Fruit fly (Drosophila melanogaster): ENCODE results near the gene CG13252.

Gene CG13252

dm6 chr3L:20730323-20731238, at the start of gene CG13252:
Gene CG13252 (plus strand): TSS chr3L:20730591.
- no peak for TF ChIP-seq noc (tag; optimal IDR thresholded peaks at IDR 0.05)

dm6 chr3L:20685079-20685478, 45.3 kb upstream of the CG13252 start:
- no peak for TF ChIP-seq noc (tag; optimal IDR thresholded peaks at IDR 0.05)

- TF ChIP-seq noc (tag; optimal IDR thresholded peaks at IDR 0.05) = no peak
These were observed 43.1 kb upstream of the CG13252 start for dm6 chr3L:20687134-20687787.

DNA sequence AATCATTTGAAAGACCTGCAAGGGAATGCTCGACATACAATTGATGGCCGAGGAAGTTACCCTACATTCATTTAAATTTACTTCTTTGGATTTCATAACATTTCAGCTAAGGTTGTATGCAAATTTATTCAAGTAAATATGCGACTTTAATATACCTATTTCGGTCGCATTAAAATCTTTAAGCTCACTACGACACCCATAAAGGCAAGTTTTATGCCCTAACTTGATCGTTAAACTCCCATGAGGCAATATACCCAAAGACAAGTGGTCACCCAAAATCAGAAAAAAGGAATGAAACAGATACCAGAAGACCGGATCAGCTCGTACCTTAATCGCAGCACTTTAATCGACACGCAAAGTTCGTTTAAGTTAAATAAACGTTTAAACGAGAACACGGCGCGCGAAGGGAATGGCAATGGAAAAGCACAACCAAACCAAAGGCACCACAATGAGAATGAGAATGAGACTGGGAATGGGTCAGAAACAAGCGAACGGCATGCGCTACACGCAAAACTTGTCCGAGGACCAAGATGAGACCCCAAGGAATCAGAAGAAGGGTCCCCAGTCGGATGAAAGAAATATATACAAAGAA, 42.1 kb upstream of the CG13252 start:
- TF ChIP-seq noc (tag; optimal IDR thresholded peaks at IDR 0.05) = no peak

dm6 chr3L:20690074-20690473, 40.3 kb upstream of the CG13252 start:
- no peak for TF ChIP-seq noc (tag; optimal IDR thresholded peaks at IDR 0.05)

DNA sequence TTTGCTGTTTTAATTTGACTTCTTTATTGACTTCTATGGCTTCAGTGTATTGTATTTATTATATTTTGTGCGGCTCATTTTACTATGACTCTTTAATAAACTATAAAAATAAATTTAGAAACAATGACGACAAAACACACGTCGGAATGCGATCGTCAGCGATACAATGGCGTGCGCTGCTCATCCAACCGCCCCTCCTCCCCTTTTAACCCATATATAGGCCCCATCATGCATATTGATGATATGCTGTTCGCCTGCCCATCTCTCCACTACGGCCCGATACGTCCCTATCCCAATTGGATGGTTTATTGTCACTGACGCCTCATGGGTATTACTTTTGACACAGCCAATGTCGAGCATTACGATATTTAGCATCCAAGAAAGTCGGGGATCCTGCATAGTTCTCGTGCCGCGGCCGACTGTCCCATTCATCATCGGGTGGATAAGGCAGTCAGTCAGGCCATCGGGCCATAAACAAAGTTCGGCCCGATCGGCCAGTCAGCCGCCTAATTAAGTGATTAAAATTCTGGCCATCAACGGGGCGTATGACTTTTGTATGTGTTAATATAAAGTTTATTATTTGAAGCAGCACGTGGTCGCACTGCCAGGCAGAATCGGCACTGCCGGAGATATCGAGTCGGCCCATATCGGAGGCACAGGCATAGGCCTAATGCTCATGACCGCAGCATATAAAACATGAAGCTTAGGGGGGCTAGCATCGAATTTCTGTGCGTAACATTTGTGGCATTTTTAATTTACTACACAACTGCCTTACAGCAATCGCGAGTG, 39.3 kb upstream of the CG13252 start:
- no peak for TF ChIP-seq noc (tag; optimal IDR thresholded peaks at IDR 0.05)

DNA sequence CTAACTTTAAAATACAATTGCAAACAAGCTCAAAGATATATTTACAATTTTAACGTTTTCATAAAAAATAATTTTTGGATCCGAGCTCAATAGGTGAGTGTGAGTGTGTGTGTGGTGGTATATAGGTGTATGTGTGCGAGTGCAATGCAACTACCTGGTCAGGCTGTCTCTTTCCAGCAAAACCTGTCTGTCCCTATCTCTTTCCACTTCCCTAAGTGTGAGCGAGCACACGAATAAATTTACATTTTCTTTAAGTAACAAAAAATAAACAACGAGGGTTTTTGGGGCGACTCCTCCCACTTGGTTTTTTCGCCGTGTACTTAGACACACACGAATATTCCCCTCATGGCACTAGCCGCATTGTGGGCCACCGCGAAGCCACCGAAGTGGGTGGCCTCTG, 37.9 kb upstream of the CG13252 start:
- TF ChIP-seq noc (tag; optimal IDR thresholded peaks at IDR 0.05) = no peak

- TF ChIP-seq noc (tag; optimal IDR thresholded peaks at IDR 0.05) = no peak
These were observed 35.8 kb upstream of the CG13252 start for dm6 chr3L:20694584-20694983.

DNA sequence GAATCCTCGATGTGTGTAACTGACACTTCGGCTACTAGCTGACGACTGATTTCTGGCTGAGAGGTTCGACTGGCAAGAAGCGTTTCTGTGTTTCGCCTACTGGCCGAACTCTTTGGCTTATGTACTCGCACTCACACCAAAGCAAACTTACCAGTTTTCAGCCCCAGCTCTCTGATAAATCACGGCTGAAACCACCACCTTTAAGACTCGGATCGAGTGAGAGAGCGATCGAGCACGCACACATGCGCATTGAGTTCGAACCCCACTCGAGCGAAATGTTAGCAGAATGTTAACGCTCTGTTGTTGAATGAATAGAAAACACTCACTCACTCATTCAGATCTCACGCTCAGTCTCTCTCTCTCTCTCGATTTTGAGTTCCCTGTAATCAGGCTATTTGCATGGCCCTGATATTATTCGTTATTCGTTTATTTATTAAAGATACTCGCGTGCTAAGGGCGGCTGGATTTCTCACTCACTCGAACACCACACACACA, 35.0 kb upstream of the CG13252 start, which contains the start of gene kni:
Gene kni, minus strand, starts transcription at position 51 of the 495 bp plus-strand sequence.
- TF ChIP-seq noc (tag; optimal IDR thresholded peaks at IDR 0.05) = no peak

DNA sequence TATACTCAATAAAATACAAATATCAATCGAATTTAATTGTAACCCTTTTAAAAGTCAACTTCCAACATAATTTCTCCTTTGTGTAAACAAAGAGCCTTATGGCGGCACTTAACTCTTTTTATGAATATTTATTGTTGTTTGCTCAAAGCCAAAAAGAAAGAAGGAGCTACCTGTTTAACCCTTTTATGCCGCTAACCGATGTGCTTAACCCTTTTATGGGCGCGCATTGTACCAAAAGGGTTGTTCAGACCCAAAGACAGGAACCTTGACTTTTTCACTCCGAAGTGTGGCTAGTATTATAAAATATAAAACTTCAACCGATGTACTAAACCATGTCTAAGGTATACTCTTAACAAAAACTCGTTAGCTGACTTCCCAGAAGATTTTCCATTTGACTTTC, 33.9 kb upstream of the CG13252 start:
- no peak for TF ChIP-seq noc (tag; optimal IDR thresholded peaks at IDR 0.05)

DNA sequence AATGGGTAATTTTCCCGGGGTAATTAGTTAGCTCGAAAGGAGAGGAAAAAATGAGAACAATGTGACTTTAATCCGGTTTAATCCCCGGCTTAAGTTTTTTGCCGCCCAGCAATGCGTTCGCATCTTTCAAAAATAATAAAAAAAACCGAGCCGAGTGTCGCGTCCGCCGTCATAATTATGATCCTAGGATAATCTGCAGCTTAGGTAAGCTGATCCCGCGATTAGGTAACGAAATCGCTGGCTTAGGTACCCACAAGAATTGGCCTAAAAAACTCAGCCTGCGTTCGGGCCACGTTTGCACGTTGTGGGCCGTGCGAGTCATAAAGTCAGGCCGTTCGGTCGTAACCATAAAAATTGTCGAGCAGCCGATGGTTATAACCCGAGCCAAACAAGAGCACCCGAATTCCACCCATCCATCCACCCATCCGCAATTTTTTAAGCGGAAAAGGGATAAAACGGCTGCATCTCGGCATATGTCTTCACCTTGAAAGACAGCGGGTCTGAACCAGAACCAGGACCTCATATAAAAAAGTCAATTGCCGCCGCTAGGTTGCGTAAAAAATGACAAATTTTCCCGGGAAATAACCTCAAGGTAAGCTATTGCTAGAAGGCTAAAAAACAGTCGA, 33.1 kb upstream of the CG13252 start:
- TF ChIP-seq noc (tag; optimal IDR thresholded peaks at IDR 0.05) = no peak

DNA sequence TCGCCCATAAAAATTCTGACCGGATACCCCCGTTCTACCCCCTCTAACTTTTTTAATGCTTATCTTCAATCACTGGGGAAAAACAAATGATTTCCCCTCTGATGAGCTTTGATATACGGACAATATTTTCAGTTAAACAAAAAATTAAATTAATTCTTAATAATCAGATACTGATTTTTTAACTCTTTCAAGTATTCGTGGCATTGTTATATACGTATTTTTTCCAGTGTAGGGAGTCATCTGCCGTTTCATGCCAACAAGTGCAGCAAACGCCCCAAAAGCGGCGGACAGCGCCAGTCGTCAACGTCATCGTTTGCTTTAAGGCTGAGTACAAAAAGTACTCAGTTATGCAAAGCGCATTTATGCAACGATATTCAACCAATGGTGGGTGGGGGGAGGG, 29.7 kb upstream of the CG13252 start:
- TF ChIP-seq noc (tag; optimal IDR thresholded peaks at IDR 0.05) = no peak

DNA sequence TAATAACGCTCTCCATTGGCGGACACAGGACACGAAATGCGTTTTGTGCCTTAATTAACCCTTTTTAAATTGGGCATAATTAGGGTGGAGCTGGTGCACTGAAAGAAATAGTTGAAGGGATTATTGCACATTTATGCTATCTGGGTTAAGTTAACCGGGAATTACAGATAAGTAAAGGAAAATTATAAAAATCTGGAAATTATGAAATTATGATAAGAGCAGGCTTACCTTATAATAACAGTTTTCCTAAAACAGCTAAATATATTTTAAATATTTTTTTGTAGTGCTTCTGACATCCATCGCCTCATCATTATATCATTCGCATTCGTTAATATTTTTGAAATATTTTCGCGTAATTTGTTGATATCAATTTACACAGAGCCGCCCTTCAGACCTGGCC, 23.2 kb upstream of the CG13252 start:
- no peak for TF ChIP-seq noc (tag; optimal IDR thresholded peaks at IDR 0.05)

DNA sequence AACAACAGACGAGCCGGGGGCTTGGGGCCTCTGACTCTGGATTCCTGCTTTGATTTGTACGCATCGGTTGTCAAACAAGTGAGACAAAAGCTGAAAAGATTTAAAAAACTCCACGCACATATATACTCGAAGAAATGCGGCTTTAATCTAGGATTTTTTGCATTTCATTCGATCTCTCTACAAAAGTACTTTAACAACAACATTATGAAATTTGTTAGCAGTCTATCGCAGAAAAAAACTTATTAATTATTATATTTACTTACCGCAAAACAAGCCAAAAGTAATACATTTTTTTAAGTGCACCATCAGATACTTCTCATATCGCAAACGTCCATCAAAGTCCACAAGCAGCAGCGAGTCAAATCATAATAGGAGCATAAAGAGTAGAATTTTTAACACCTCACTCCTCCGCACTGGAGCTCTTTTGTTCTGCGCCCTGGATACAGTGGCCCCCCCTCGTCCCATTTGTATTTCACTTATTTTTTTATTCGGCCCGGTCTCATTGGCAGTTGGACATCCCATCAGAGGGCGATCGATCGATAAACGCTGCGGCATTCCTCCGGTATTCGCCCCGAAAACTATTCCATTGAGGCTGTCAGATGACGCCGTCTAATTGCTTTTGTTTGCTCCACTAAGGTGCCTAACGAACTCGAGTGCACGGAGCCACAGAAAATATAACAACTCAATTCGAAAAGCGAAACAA, 19.8 kb upstream of the CG13252 start:
- no peak for TF ChIP-seq noc (tag; optimal IDR thresholded peaks at IDR 0.05)

DNA sequence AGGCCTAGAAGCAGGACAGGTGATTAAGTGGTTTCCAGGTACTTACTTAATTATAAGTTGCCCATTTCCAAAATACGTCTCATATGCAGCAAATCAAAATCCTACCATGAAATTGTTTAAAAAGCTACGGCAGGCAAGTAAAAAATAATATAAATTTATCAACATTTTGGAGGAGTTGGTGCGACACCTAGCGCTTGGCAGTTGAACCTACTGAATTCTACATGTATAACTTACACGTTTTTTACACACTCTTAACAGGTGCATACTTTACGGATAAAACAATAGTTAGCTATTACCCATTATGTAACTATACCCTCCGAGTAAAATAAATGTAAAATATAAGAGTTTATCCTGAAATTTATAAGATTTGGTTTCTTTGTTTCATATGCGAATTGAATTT, 19.0 kb upstream of the CG13252 start:
- no peak for TF ChIP-seq noc (tag; optimal IDR thresholded peaks at IDR 0.05)
